Worm (Caenorhabditis elegans) whole organism, young adult: ENCODE measurements around the gene gst-1.
A peak's percentile ranks its signal among the peaks of the same experiment; 100 is the strongest.

Source experiments
- B0019.2 ChIP-seq: fragments of 200-800 bp; sonication (Bioruptor generic); conservative IDR thresholded peaks from 2 replicates; pipeline ENCODE4 v1.3.6; 2022; ENCODE audit warnings: missing genetic modification reagents, missing genetic modification characterization, missing compliant biosample characterization
- F37B4.10 ChIP-seq: fragments of 200-800 bp; sonication (Bioruptor generic); IDR thresholded peaks from 2 replicates; pipeline ENCODE4 v1.3.6; 2022; ENCODE audit warnings: missing genetic modification characterization, missing compliant biosample characterization
- F39B2.1 ChIP-seq: fragments of 200-800 bp; sonication (Bioruptor generic); IDR thresholded peaks from 2 replicates; pipeline ENCODE4 v1.3.6; 2022; ENCODE audit warnings: missing genetic modification reagents, missing genetic modification characterization, missing compliant biosample characterization
- F49E8.2 ChIP-seq: sonication (generic microtip); optimal IDR thresholded peaks from 3 replicates; lab custom pipeline; 2017; ENCODE audit warnings: missing genetic modification characterization, mild to moderate bottlenecking, missing compliant biosample characterization, antibody characterized with exemption, moderate library complexity; ENCODE audit not compliant: insufficient read depth
- T26A5.8 ChIP-seq: sonication (generic microtip); optimal IDR thresholded peaks from 2 replicates; lab custom pipeline; 2016; ENCODE audit warnings: missing genetic modification characterization, missing compliant biosample characterization
- Y53G8AR.9 ChIP-seq: fragments of 200-800 bp; sonication (Bioruptor generic); conservative IDR thresholded peaks from 2 replicates; pipeline ENCODE4 v1.3.6; 2022; ENCODE audit warnings: missing genetic modification reagents, missing genetic modification characterization, missing compliant biosample characterization
- Y56A3A.18 ChIP-seq: fragments of 200-800 bp; sonication (Bioruptor generic); IDR thresholded peaks from 2 replicates; pipeline ENCODE4 v1.3.6; 2022; ENCODE audit warnings: missing genetic modification reagents, missing genetic modification characterization, missing compliant biosample characterization
- Y79H2A.3 ChIP-seq: fragments of 200-800 bp; sonication (Bioruptor generic); conservative IDR thresholded peaks from 2 replicates; pipeline ENCODE4 v1.3.6; 2022; ENCODE audit warnings: missing genetic modification reagents, missing genetic modification characterization, missing compliant biosample characterization
- ZK185.1 ChIP-seq: sonication (generic microtip); optimal IDR thresholded peaks from 2 replicates; lab custom pipeline; 2016; ENCODE audit warnings: mild to moderate bottlenecking, missing genetic modification characterization, missing compliant biosample characterization; ENCODE audit not compliant: poor library complexity, severe bottlenecking
- atf-7 ChIP-seq: sonication (generic microtip); optimal IDR thresholded peaks from 2 replicates; lab custom pipeline; 2017; ENCODE audit warnings: mild to moderate bottlenecking, missing genetic modification characterization, missing compliant biosample characterization
- attf-3 ChIP-seq: fragments of 200-800 bp; sonication (Bioruptor generic); conservative IDR thresholded peaks from 2 replicates; pipeline ENCODE4 v1.3.6; 2022; ENCODE audit warnings: missing genetic modification reagents, missing genetic modification characterization, missing compliant biosample characterization
- bed-2 ChIP-seq: fragments of 200-800 bp; sonication (Bioruptor generic); IDR thresholded peaks from 2 replicates; pipeline ENCODE4 v1.3.6; 2022; ENCODE audit warnings: missing genetic modification reagents, missing genetic modification characterization, missing compliant biosample characterization
- ccch-3 ChIP-seq: fragments of 200-800 bp; sonication (Bioruptor generic); optimal IDR thresholded peaks from 2 replicates; lab custom pipeline; 2018; ENCODE audit warnings: mild to moderate bottlenecking, missing genetic modification characterization, missing compliant biosample characterization
- cebp-1 ChIP-seq, 2 experiments: fragments of 200-800 bp in 1 of 2; sonication (Bioruptor generic) in 1 of 2; sonication (generic microtip) in 1 of 2; IDR thresholded peaks in 1 of 2; optimal IDR thresholded peaks in 1 of 2; 2 replicates each; pipeline versions ENCODE4 v1.3.6 to Lab custom; 2017 to 2022; ENCODE audit warnings: missing compliant biosample characterization in 2 of 2, missing genetic modification characterization in 2 of 2, mild to moderate bottlenecking in 1 of 2, missing genetic modification reagents in 1 of 2, moderate library complexity in 1 of 2
- cebp-2 ChIP-seq: fragments of 200-800 bp; sonication (Bioruptor generic); IDR thresholded peaks from 2 replicates; pipeline ENCODE4 v1.3.6; 2022; ENCODE audit warnings: missing genetic modification characterization, missing compliant biosample characterization
- ceh-40 ChIP-seq: fragments of 200-800 bp; sonication (Bioruptor generic); IDR thresholded peaks from 2 replicates; pipeline ENCODE4 v1.3.6; 2022; ENCODE audit warnings: missing genetic modification characterization, missing compliant biosample characterization
- ceh-91 ChIP-seq: fragments of 200-800 bp; sonication (Bioruptor generic); IDR thresholded peaks from 2 replicates; pipeline ENCODE4 v1.3.6; 2022; ENCODE audit warnings: missing genetic modification reagents, missing genetic modification characterization, missing compliant biosample characterization
- chd-7 ChIP-seq: sonication (generic microtip); optimal IDR thresholded peaks from 2 replicates; lab custom pipeline; 2016; ENCODE audit warnings: mild to moderate bottlenecking, missing genetic modification characterization, moderate library complexity, missing compliant biosample characterization
- dox-1 ChIP-seq: fragments of 200-800 bp; sonication (Bioruptor generic); IDR thresholded peaks from 2 replicates; pipeline ENCODE4 v1.3.6; 2022; ENCODE audit warnings: missing genetic modification reagents, missing genetic modification characterization, missing compliant biosample characterization
- dpl-1 ChIP-seq: fragments of 150-350 bp; optimal IDR thresholded peaks from 2 replicates; lab custom pipeline; 2014; ENCODE audit warnings: missing biosample characterization, missing genetic modification reagents, missing genetic modification characterization
- efl-1 ChIP-seq: fragments of 150-350 bp; optimal IDR thresholded peaks from 2 replicates; lab custom pipeline; 2014; ENCODE audit warnings: missing biosample characterization, missing genetic modification reagents, missing genetic modification characterization
- egl-18 ChIP-seq: fragments of 200-800 bp; sonication (Bioruptor generic); IDR thresholded peaks from 2 replicates; pipeline ENCODE4 v1.3.6; 2022; ENCODE audit warnings: missing genetic modification reagents, missing genetic modification characterization, missing compliant biosample characterization
- egl-44 ChIP-seq: fragments of 200-800 bp; sonication (Bioruptor generic); IDR thresholded peaks from 2 replicates; pipeline ENCODE4 v1.3.6; 2022; ENCODE audit warnings: missing genetic modification reagents, missing genetic modification characterization, missing compliant biosample characterization
- egrh-3 ChIP-seq: fragments of 200-800 bp; sonication (Bioruptor generic); IDR thresholded peaks from 2 replicates; pipeline ENCODE4 v1.3.6; 2022; ENCODE audit warnings: missing genetic modification reagents, missing genetic modification characterization, missing compliant biosample characterization
- ets-4 ChIP-seq: fragments of 200-800 bp; sonication (Bioruptor generic); optimal IDR thresholded peaks from 2 replicates; lab custom pipeline; 2018; ENCODE audit warnings: mild to moderate bottlenecking, missing genetic modification characterization, missing compliant biosample characterization
- gei-17 ChIP-seq: fragments of 200-800 bp; sonication (Bioruptor generic); optimal IDR thresholded peaks from 2 replicates; lab custom pipeline; 2018; ENCODE audit warnings: mild to moderate bottlenecking, missing genetic modification characterization, missing compliant biosample characterization
- him-1 ChIP-seq: sonication (generic microtip); optimal IDR thresholded peaks from 2 replicates; lab custom pipeline; 2016; ENCODE audit warnings: missing genotype, missing genetic modification reagents, missing genetic modification characterization, missing compliant biosample characterization
- hlh-26 ChIP-seq: fragments of 200-800 bp; sonication (Bioruptor generic); conservative IDR thresholded peaks from 2 replicates; pipeline ENCODE4 v1.3.6; 2022; ENCODE audit warnings: missing genetic modification reagents, missing genetic modification characterization, missing compliant biosample characterization
- hmg-1.2 ChIP-seq: fragments of 200-800 bp; sonication (Bioruptor generic); IDR thresholded peaks from 2 replicates; pipeline ENCODE4 v1.3.6; 2022; ENCODE audit warnings: missing genetic modification reagents, missing genetic modification characterization, missing compliant biosample characterization
- hrde-1 ChIP-seq: sonication (generic microtip); optimal IDR thresholded peaks from 2 replicates; lab custom pipeline; 2016; ENCODE audit warnings: missing genetic modification characterization, mild to moderate bottlenecking, missing compliant biosample characterization, moderate library complexity, missing genotype, missing genetic modification reagents, borderline replicate concordance
- lsl-1 ChIP-seq: fragments of 200-800 bp; sonication (Bioruptor generic); optimal IDR thresholded peaks from 2 replicates; lab custom pipeline; 2018; ENCODE audit warnings: mild to moderate bottlenecking, missing genetic modification characterization, moderate library complexity, missing compliant biosample characterization
- madf-8 ChIP-seq: fragments of 200-800 bp; sonication (Bioruptor generic); conservative IDR thresholded peaks from 2 replicates; pipeline ENCODE4 v1.3.6; 2022; ENCODE audit warnings: missing genetic modification reagents, missing genetic modification characterization, missing compliant biosample characterization
- mel-28 ChIP-seq: sonication (generic microtip); optimal IDR thresholded peaks from 2 replicates; lab custom pipeline; 2016; ENCODE audit warnings: borderline replicate concordance, mild to moderate bottlenecking, missing genetic modification characterization, missing compliant biosample characterization
- mes-4 ChIP-seq: sonication (generic microtip); optimal IDR thresholded peaks from 2 replicates; lab custom pipeline; 2016; ENCODE audit warnings: missing genotype, missing genetic modification characterization, missing compliant biosample characterization
- mxl-1 ChIP-seq: sonication (generic microtip); optimal IDR thresholded peaks from 2 replicates; lab custom pipeline; 2016; ENCODE audit warnings: missing genetic modification characterization, missing compliant biosample characterization
- nfya-2 ChIP-seq: fragments of 200-800 bp; sonication (Bioruptor generic); IDR thresholded peaks from 2 replicates; pipeline ENCODE4 v1.3.6; 2022; ENCODE audit warnings: missing genetic modification reagents, missing genetic modification characterization, missing compliant biosample characterization
- nhr-80 ChIP-seq: sonication (generic microtip); optimal IDR thresholded peaks from 2 replicates; lab custom pipeline; 2016; ENCODE audit warnings: missing genetic modification characterization, missing compliant biosample characterization
- nhr-90 ChIP-seq: sonication (generic microtip); optimal IDR thresholded peaks from 2 replicates; lab custom pipeline; 2016; ENCODE audit warnings: missing genotype, mild to moderate bottlenecking, missing genetic modification characterization, missing compliant biosample characterization
- pbrm-1 ChIP-seq: fragments of 200-800 bp; sonication (Bioruptor generic); IDR thresholded peaks from 2 replicates; pipeline ENCODE4 v1.3.6; 2022; ENCODE audit warnings: missing genetic modification reagents, missing genetic modification characterization, missing compliant biosample characterization
- rpc-1 ChIP-seq, 2 experiments: fragments of 150-350 bp in 1 of 2; sonication (generic microtip) in 1 of 2; optimal IDR thresholded peaks; 2 replicates each; lab custom pipeline; 2014 to 2018; ENCODE audit warnings: missing biosample characterization in 1 of 2, missing genetic modification characterization in 1 of 2, missing genetic modification reagents in 1 of 2, missing genotype in 1 of 2
- sdz-38 ChIP-seq: sonication (generic microtip); optimal IDR thresholded peaks from 2 replicates; lab custom pipeline; 2016; ENCODE audit warnings: missing genotype, missing genetic modification characterization, missing compliant biosample characterization
- sptf-2 ChIP-seq: fragments of 200-800 bp; sonication (Bioruptor generic); optimal IDR thresholded peaks from 2 replicates; lab custom pipeline; 2018; ENCODE audit warnings: mild to moderate bottlenecking, missing genetic modification characterization, missing compliant biosample characterization
- tlf-1 ChIP-seq: fragments of 200-800 bp; sonication (Bioruptor generic); optimal IDR thresholded peaks from 2 replicates; lab custom pipeline; 2018; ENCODE audit warnings: mild to moderate bottlenecking, missing genetic modification characterization, missing compliant biosample characterization
- zim-3 ChIP-seq: sonication (generic microtip); optimal IDR thresholded peaks from 2 replicates; lab custom pipeline; 2017; ENCODE audit warnings: mild to moderate bottlenecking, missing genetic modification characterization, moderate library complexity, missing compliant biosample characterization
- ztf-25 ChIP-seq: fragments of 200-800 bp; sonication (Bioruptor generic); IDR thresholded peaks from 2 replicates; pipeline ENCODE4 v1.3.6; 2022; ENCODE audit warnings: missing genetic modification reagents, missing genetic modification characterization, missing compliant biosample characterization
- ztf-28 ChIP-seq: fragments of 200-800 bp; sonication (Bioruptor generic); IDR thresholded peaks from 2 replicates; pipeline ENCODE4 v1.3.6; 2022; ENCODE audit warnings: missing genetic modification reagents, missing genetic modification characterization, missing compliant biosample characterization
- ztf-3 ChIP-seq: fragments of 200-800 bp; sonication (Bioruptor generic); optimal IDR thresholded peaks from 2 replicates; lab custom pipeline; 2018; ENCODE audit warnings: mild to moderate bottlenecking, missing genetic modification characterization, missing compliant biosample characterization

gst-1 gene

ce11 chrIII:9053740-9054252 is 5.3 kb upstream of the gst-1 start, which contains the start of gene R107.5 (continued):
- TF ChIP-seq him-1 (tag; lab: Kevin White, UChicago) (no peak), hmg-1.2 (GFP tag; lab: Robert Waterston, UW) (peak; percentile 95), hrde-1 (tag; lab: Kevin White, UChicago) (no peak), pbrm-1 (GFP tag; lab: Robert Waterston, UW) (peak; percentile 97), ccch-3 (GFP tag; lab: Kevin White, UChicago) (no peak), egl-18 (GFP tag; lab: Robert Waterston, UW) (peak; percentile 91), efl-1 (GFP tag; lab: Kevin White, UChicago) (no peak), dox-1 (peak; percentile 91), bed-2 (GFP tag; lab: Robert Waterston, UW) (peak; percentile 65; the same call in 1 of the 2 replicates), cebp-1 (GFP tag; IDR thresholded peaks at IDR 0.05; lab: Robert Waterston, UW) (peak; percentile 70; the same call in 1 of the 2 replicates), cebp-1 (tag; optimal IDR thresholded peaks at IDR 0.05; lab: Kevin White, UChicago) (peak; percentile 89), ceh-91 (GFP tag; lab: Robert Waterston, UW) (no peak), tlf-1 (GFP tag; lab: Kevin White, UChicago) (peak; percentile 94), mes-4 (tag; lab: Kevin White, UChicago) (no peak), nhr-80 (peak; percentile 31), cebp-2 (GFP tag; lab: Robert Waterston, UW) (peak; percentile 87), sptf-2 (GFP tag; lab: Kevin White, UChicago) (no peak), Y79H2A.3 (GFP tag; lab: Robert Waterston, UW) (0 out of 2 replicates have a peak, but pooled peaks have one; percentile 21), hlh-26 (GFP tag; lab: Robert Waterston, UW) (no peak), T26A5.8 (no peak), chd-7 (tag; lab: Kevin White, UChicago) (peak; percentile 99), egl-44 (GFP tag; lab: Robert Waterston, UW) (peak; percentile 84), ZK185.1 (tag; lab: Kevin White, UChicago) (peak; percentile 47), F39B2.1 (GFP tag; lab: Robert Waterston, UW) (no peak), Y53G8AR.9 (GFP tag; lab: Robert Waterston, UW) (peak; percentile 94), ztf-25 (no peak), madf-8 (GFP tag; lab: Robert Waterston, UW) (no peak), nhr-90 (tag; lab: Kevin White, UChicago) (peak; percentile 22), zim-3 (tag; lab: Kevin White, UChicago) (peak; percentile 94), egrh-3 (GFP tag; lab: Robert Waterston, UW) (peak; percentile 55; the same call in 1 of the 2 replicates), attf-3 (GFP tag; lab: Robert Waterston, UW) (peak; percentile 66; the same call in 1 of the 2 replicates), ztf-28 (0 out of 2 replicates have a peak, but pooled peaks have one; percentile 56), mel-28 (tag; lab: Kevin White, UChicago) (peak; percentile 84), Y56A3A.18 (GFP tag; lab: Robert Waterston, UW) (peak; percentile 86), ceh-40 (0 out of 2 replicates have a peak, but pooled peaks have one; percentile 42), nfya-2 (no peak), mxl-1 (tag; lab: Kevin White, UChicago) (no peak), F37B4.10 (GFP tag; lab: Robert Waterston, UW) (no peak), rpc-1 (optimal IDR thresholded peaks at IDR 0.05; lab: Kevin White, UChicago) (peak; percentile 97), rpc-1 (tag; optimal IDR thresholded peaks at IDR 0.05; lab: Kevin White, UChicago) (no peak), ztf-3 (GFP tag; lab: Kevin White, UChicago) (peak; percentile 96), B0019.2 (GFP tag; lab: Robert Waterston, UW) (peak; percentile 46; the same call in 1 of the 2 replicates), atf-7 (peak; percentile 98), ets-4 (GFP tag; lab: Kevin White, UChicago) (peak; percentile 55), lsl-1 (GFP tag; lab: Kevin White, UChicago) (peak; percentile 22), sdz-38 (no peak), gei-17 (GFP tag; lab: Kevin White, UChicago) (peak; percentile 92), F49E8.2 (no peak), dpl-1 (GFP tag; lab: Kevin White, UChicago) (peak; percentile 42)
